Worm (Caenorhabditis elegans): ENCODE data around the gene Y70C5B.2.

Y70C5B.2 gene

ce11 chrV:16648317-16649018, 12.2 kb downstream of the Y70C5B.2 start, which contains the start of gene W06G6.20 (continued):
- TF ChIP-seq attf-3 (GFP tag; conservative IDR thresholded peaks at IDR 0.05) (no peak), unc-130 (GFP tag; optimal IDR thresholded peaks at IDR 0.05) (no peak), madf-3 (GFP tag; IDR thresholded peaks at IDR 0.05) (no peak), ztf-28 (GFP tag; IDR thresholded peaks at IDR 0.05) (no peak), somi-1 (GFP tag; optimal IDR thresholded peaks at IDR 0.05) (no peak), F22D6.2 (tag; optimal IDR thresholded peaks at IDR 0.05) (no peak), ceh-40 (GFP tag; IDR thresholded peaks at IDR 0.05) (no peak), C17E4.6 (GFP tag; IDR thresholded peaks at IDR 0.05) (no peak), mes-4 (tag; optimal IDR thresholded peaks at IDR 0.05) (no peak), Y95B8A.8 (GFP tag; IDR thresholded peaks at IDR 0.05) (no peak), madf-6 (GFP tag; IDR thresholded peaks at IDR 0.05) (no peak), nhr-80 (tag; optimal IDR thresholded peaks at IDR 0.05) (peak; percentile 3), ceh-58 (GFP tag; IDR thresholded peaks at IDR 0.05) (no peak), tlf-1 (GFP tag; optimal IDR thresholded peaks at IDR 0.05) (no peak), ceh-100 (GFP tag; IDR thresholded peaks at IDR 0.05) (0 out of 2 replicates have a peak, but pooled peaks have one; percentile 9), snpc-4 (GFP tag; optimal IDR thresholded peaks at IDR 0.05) (peak; percentile 44), snpc-4 (tag; optimal IDR thresholded peaks at IDR 0.05) (peak in 3 of 4 experiments; percentile 29 to 85 (median 76)), hrde-1 (tag; optimal IDR thresholded peaks at IDR 0.05; ENCODE audit: borderline replicate concordance) (no peak), Y67H2A.10 (GFP tag; conservative IDR thresholded peaks at IDR 0.05) (no peak), nfyb-1 (GFP tag; IDR thresholded peaks at IDR 0.05) (0 out of 2 replicates have a peak, but pooled peaks have one; percentile 47), pbrm-1 (GFP tag; IDR thresholded peaks at IDR 0.05) (peak; percentile 63; the same call in 1 of the 2 replicates), ztf-22 (GFP tag; optimal IDR thresholded peaks at IDR 0.05) (no peak), F10E7.11 (tag; optimal IDR thresholded peaks at IDR 0.05) (no peak), hmg-20 (GFP tag; IDR thresholded peaks at IDR 0.05) (no peak), snpc-1.3 (tag; optimal IDR thresholded peaks at IDR 0.05; ENCODE audit: insufficient read depth) (peak; percentile 65), ets-4 (GFP tag; optimal IDR thresholded peaks at IDR 0.05) (no peak), F55B11.4 (tag; optimal IDR thresholded peaks at IDR 0.05; ENCODE audit: borderline replicate concordance, insufficient read depth) (no peak), C06A6.2 (GFP tag; conservative IDR thresholded peaks at IDR 0.05) (no peak), Y79H2A.3 (GFP tag; conservative IDR thresholded peaks at IDR 0.05) (no peak), pha-4 (tag; optimal IDR thresholded peaks at IDR 0.05) (no peak), egl-44 (GFP tag; IDR thresholded peaks at IDR 0.05) (no peak), ekl-4 (GFP tag; IDR thresholded peaks at IDR 0.05) (no peak), B0336.3 (GFP tag; IDR thresholded peaks at IDR 0.05) (no peak), attf-6 (GFP tag; IDR thresholded peaks at IDR 0.05) (peak; percentile 79), zfh-2 (GFP tag; conservative IDR thresholded peaks at IDR 0.05) (no peak), repo-1 (tag; optimal IDR thresholded peaks at IDR 0.05) (no peak), Y56A3A.18 (GFP tag; IDR thresholded peaks at IDR 0.05) (no peak), bed-1 (GFP tag; IDR thresholded peaks at IDR 0.05) (no peak), nhr-179 (tag; optimal IDR thresholded peaks at IDR 0.05) (no peak), nhr-120 (GFP tag; IDR thresholded peaks at IDR 0.05) (no peak)

All from whole organism, young adult.